Fruit fly (Drosophila melanogaster) S2 (cell line): ENCODE measurements around the gene scyl.

Experiments used
- CG8478 ChIP-seq: fragments of >200 bp; optimal IDR thresholded peaks from 2 replicates; lab custom pipeline; 2018
- CTCF ChIP-seq, 2 experiments: fragments of >200 bp; optimal IDR thresholded peaks; 2 replicates each; lab custom pipeline; 2018

Gene scyl

DNA sequence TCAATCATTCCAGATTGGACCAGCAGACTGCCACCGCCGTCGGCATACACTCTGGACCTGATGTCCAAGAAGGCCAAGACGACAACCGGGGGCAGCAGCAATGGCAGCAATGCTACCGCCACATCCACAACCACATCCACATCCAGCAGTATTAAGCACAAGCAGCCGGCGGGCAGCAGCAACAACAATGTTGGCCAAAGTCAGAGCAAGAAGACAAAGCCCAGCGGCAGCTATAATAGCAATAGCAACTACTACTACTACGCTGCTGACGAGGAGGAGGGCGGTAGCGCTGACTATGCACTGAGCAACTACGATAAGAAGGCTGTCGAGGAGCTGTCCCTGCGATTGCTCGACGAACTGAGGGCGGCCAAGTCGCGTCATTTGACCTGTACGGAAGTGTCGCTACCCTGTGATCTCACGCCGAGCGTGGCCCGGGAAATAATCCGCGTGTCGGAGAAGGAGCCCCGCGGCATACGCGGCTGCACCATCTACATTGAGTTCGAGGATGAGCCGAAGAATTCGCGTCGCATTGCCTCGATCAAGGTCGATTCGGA lies 1.7 kb downstream of the scyl start:
- TF ChIP-seq CTCF (optimal IDR thresholded peaks at IDR 0.05; lab: Kevin White, UChicago) (no peak), CG8478 (lab: Kevin White, UChicago) (no peak)

DNA sequence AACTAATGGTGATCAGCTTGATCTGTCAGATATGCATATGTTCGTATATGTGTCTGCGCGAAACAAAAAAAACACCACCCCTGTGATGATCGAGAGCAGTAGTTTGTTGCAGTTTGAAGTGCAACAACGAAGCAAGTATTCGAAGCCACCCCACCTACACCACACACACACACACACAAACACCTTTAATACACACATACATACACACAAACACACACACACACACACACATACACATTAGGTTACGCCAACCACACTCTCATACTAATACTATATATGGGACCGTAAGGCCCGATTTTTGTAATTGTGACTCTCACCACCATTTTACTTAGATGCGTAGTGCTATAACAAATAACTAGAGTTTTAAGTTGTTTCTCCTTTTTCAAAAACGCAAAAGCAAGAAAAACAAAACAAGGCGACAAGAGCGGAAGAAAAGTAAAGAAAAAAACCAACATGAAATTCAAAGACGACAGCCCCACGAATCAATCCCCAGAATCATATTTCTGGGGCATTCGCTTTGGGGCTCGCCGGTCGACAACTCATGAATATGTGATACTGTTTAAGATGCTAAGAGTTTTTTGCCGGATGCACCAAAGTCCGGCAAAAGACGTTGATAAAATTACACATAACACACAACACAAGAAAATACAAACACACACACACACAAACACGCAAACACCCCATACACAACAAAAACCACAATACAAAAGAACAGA lies 2.5 kb downstream of the scyl start:
- TF ChIP-seq CG8478 (lab: Kevin White, UChicago) (no peak), CTCF (optimal IDR thresholded peaks at IDR 0.05; lab: Kevin White, UChicago) (no peak)

DNA sequence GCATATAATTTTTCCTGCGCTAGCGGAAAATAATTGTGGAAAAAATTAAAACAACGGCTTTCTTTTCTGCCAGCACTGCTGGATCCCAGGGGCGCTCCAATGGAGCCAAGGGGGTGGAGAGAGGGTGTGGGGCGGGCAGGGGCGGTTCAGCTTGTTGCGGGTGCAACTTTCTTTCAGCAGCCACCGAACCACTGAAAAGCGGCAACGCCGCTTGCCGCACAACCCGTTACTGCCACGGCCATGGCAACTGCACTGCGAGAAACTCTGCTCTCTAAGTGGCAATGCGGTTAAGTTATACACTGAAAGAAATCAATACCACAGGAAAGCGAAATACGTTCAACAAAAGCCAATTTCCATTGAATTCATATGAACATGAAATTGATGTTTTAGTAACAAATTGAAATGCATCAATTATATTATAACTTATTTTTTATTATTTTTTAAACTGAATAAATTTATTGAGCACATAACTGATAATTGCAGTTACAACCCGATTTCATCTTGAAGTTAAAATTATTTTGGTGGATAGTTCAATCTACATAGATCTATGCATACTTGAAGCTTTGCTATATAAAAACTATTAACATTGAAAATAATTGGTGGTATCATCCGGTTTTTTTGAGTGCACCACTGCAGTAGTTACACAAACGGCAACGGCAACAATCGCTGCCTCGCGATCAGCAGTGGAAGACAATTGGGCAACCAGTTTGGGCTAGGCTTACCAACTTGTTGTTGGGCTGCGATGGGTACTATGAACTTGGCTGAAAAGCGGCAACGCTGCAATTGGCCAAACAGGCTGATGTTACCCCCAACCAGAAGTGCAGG lies 4.3 kb downstream of the scyl start:
- TF ChIP-seq CTCF (optimal IDR thresholded peaks at IDR 0.05; lab: Kevin White, UChicago) (no peak), CG8478 (lab: Kevin White, UChicago) (no peak)

DNA sequence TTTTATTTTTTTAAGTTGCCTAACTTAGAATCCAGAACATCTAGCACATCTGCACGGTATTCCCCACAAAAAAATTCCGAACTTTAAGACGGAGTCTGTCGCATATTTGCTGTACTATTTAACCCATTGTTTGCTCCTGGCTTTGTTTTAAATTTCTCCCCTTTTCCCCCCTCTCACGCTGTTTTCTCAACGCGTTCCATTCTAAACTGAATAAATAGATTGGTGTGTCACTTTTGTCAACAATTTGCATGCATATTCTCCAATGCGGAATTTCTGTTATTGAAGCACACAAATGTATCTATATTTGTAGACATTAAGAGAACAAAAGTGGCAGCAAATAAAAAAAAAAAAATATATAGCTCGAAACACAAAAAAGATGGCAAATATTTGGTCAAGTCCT lies 6.3 kb downstream of the scyl start:
- no peak for TF ChIP-seq CTCF (optimal IDR thresholded peaks at IDR 0.05; lab: Kevin White, UChicago)
- TF ChIP-seq CG8478 (lab: Kevin White, UChicago) = no peak

DNA sequence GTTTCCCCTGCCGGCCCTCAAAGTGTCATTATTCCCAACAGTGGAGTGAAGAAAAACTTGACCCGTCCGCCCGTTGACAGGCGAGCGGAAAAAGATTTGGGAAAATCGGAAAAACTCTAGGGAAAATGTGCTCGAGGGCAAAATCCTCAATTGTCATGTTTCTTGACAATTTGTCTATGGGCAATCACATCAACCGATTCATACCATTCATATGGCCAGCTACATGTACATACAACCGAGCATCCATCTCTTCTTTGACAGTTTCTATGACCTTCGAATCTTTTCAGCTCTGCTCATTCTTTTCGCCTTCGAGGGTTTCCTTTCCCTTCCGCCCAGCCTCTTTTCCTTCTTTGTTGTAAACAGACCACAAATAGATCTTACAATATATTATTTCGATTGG lies 7.7 kb downstream of the scyl start:
- no peak for TF ChIP-seq CTCF (optimal IDR thresholded peaks at IDR 0.05; lab: Kevin White, UChicago)
- no peak for TF ChIP-seq CG8478 (lab: Kevin White, UChicago)

DNA sequence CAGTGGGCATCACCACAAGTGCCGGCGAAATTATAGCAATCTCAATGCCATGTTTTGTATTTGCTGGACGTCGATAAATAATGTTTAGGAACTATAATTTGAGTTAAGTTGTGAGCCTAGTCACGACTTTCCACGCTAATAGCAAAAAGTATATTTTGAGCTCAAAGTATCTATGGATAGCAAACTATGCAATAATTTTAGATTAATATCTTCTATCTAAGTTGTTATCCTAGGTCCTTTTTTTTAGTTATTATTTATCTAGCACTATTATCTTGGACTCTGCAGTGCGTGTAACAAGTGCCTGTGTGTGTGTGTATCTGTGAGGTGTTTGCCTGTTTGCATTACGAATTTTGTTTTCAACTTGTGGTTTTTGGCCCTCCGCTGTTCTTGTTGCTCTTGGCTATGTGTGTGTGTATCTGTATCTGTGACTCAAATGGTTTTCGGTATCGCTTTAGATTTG lies 8.2 kb downstream of the scyl start:
- TF ChIP-seq CTCF (optimal IDR thresholded peaks at IDR 0.05; lab: Kevin White, UChicago) = no peak
- no peak for TF ChIP-seq CG8478 (lab: Kevin White, UChicago)

DNA sequence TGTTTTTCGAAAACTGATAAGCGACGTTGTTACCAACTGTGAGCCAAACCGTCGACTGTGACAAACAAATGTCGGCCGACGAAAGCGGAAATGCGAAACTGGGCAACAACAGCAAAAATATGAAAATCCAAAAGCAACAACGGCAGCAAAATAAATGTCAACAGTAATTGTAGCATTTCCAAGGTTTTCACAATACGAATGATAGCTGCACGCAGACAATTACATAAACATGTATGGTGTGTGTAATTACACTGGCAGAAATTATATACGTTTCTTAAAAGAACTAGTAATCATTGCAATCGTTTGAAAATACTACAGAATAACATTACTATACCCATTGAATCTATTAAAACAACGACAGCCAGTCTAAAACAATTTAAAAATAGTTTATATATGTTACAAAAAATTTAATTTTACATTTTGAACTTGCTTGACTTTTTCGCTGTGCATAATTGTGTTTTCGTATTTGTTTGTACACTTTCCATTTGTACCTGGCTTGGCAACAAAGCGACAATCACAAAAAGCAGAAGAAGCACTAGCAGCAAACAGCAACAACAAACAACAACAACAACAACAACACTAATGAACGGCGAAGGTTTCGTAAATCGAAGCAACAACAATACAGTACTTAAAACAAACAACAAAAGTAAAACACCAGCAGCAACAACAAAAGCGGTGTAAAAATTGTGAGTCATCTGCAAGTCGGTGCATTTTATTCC lies 8.8 kb downstream of the scyl start:
- TF ChIP-seq CTCF (optimal IDR thresholded peaks at IDR 0.05; lab: Kevin White, UChicago) (no peak), CG8478 (lab: Kevin White, UChicago) (no peak)

DNA sequence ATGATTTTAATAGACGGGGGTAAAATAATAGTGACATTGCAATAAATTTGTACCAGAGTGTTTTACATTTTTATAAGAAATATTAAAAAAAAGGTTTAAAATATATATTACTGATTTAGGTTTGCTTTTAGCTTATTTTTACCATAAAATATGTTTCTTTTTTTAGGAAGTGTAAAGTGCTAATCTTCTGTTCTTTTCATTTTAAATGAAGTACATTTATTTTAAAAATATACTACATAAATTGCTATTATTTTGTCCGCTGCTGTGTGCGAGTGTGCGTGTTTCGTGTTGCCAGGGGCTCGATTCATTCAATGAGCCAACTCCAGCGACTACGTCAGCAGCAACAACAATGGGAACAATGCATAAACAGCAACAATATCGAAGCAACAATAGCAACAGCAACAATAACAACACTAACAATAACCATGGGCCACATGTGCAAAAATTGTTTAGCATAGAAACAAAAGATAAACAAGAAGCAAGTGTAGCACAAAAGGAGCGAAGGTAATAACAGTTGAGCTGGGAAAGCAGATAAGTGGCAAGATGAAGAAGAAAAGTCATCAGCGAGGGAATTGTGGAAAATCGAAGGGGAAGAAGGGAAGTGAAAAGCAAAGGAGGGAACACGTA lies 9.5 kb downstream of the scyl start:
- TF ChIP-seq CTCF (optimal IDR thresholded peaks at IDR 0.05; lab: Kevin White, UChicago) = no peak
- no peak for TF ChIP-seq CG8478 (lab: Kevin White, UChicago)

DNA sequence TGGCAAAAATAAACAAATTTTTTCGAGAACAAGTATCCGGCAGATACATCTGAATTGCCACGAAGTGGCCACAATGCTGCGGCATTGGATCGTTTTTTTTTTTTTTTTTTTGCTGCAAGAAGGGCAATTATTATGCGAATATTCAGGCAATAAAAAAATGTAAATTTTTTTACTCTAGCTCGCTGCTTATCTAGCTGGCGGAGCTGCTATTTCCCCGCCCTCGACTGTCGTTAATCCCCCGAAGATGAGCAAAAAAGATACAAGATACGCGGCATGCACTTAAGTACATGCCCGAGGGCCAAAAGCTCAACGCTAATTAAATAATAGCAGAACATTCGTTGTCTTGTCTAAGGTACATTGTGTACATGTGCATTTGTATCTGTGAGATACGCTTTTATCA lies 10.1 kb downstream of the scyl start:
- no peak for TF ChIP-seq CTCF (optimal IDR thresholded peaks at IDR 0.05; lab: Kevin White, UChicago)
- no peak for TF ChIP-seq CG8478 (lab: Kevin White, UChicago)

DNA sequence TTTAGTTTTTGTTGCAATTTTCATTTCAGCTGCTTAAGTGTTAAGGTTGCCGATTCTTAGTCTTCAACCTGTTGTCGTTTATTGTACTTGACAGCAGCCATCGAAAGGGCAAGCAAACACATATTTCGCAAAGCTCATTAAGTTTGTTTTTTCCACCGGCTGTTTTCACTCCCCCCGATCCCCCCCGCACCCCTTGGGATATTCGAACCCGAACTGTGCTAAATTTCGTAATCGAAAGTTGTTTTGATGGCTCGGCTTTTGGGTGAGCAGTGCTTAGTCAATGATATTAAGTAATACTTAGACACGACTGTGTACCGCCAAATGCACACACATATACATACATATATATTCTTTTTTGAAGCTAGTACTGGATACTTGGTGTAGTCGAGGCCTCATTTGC lies 11.9 kb downstream of the scyl start:
- TF ChIP-seq CTCF (optimal IDR thresholded peaks at IDR 0.05; lab: Kevin White, UChicago) (no peak), CG8478 (lab: Kevin White, UChicago) (no peak)

DNA sequence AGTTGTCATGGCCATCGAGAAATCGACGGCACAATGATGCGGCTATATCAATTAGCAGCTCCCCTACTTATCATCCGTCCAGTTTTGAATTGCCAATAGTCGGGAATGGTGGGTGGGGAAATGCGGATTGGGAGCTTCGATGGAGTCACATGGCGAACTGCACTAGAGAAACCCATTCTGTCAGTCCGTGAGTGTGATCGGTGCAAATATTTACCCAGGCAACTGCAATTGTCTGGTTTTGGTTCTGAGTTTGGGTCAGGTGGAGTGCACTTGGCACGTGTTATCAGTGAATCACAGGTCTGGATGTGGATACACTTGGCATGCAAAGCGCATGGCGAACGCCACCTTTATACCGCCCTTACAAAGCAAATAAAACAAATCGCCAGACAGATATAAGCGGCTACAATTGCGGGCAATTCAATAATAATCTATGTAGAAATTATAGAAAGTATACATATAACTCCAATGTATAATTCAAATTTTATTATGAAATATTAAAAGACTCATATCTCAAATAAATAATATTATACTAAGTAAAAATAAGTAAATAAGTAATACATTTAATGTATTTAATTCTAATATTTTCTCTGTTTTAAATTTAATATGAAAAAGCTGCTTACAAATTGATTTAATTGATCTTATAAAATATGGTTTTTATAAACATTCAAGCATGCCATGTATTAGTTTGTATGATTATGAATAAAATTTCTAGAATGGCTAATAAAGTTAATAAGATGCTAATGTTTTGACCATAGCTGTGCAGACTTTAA lies 20.3 kb downstream of the scyl start:
- TF ChIP-seq CG8478 (lab: Kevin White, UChicago) (no peak), CTCF (optimal IDR thresholded peaks at IDR 0.05; lab: Kevin White, UChicago) (no peak)

DNA sequence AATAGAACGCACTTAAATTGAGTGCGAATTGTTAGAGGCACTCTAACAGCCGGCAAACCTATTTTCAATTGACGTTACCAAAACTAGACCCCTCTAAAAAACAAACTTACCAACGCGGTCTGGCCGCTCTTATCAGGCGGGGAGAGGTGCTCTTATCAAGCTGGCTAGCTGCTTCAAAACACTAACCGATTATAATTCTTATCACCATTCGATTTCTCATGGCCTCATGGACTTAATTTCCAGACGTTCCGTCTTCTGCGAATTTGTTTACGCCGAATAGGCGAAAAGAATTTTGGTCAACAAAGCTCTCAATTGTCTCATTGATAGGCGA lies 20.9 kb downstream of the scyl start:
- TF ChIP-seq CG8478 (lab: Kevin White, UChicago) (no peak), CTCF (optimal IDR thresholded peaks at IDR 0.05; lab: Kevin White, UChicago) (no peak)

DNA sequence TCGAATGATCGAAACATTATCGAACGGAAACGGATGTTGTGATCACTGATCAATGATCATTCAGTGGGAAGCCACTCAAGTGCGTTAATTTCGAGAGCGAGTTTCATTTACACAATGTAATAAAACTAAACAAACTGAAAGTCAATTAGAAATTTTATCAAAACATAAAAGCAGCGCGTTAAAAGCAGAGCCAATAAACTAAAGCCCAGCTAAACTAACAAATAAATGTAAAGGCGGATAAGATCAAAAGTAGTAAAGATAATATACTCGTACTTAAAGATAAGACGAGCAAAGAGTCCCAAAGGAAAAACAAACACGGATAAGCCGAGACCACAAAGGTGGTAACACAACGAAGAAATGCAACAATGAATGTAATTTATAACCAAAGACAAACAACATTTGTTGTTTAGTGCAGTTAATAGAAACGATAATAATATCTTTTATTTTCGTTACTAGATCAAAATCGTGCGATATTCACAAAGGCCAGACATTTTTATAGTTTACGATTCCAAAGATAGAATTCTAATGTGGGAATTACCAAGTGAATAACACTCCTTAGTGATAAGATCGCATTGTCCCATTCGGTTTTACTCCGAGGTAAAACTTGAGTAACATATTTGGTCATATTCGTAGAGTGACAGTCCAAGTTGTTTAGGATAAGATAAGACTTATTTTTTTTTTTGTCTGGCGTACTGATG lies 21.5 kb downstream of the scyl start:
- no peak for TF ChIP-seq CG8478 (lab: Kevin White, UChicago)
- no peak for TF ChIP-seq CTCF (optimal IDR thresholded peaks at IDR 0.05; lab: Kevin White, UChicago)
